Worm (Caenorhabditis elegans): Measurements from ENCODE around the gene sams-3.

sams-3 gene

DNA sequence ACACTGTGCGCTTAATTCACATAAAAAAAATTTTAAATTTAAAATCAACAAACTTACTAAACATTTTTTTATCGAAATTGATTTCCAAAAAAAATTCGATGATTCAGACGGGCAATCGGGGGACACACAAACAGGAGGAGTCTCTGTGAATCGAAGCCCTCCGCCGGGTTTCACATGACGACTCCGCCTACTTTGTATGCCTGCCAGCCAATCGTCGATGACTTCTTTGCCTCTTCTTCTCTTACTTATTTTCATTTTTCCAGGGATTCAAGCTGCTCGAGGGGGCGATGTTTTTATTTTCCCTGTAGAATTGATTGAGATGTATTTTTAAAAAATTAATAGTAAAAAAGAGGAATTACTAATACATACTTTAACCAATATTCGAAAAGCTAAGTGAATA lies 41.5 kb upstream of the sams-3 start, which contains the start of gene lntl-1:
Gene lntl-1, minus strand, starts transcription at position 185 of the 400 bp plus-strand sequence.
- TF ChIP-seq unc-55 (GFP tag; optimal IDR thresholded peaks at IDR 0.05): peak; percentile 18
- TF ChIP-seq lsy-2 (tag; optimal IDR thresholded peaks at IDR 0.05): peak in 1 of 2 experiments; percentile 57
- TF ChIP-seq ceh-82 (tag; optimal IDR thresholded peaks at IDR 0.05): no peak

DNA sequence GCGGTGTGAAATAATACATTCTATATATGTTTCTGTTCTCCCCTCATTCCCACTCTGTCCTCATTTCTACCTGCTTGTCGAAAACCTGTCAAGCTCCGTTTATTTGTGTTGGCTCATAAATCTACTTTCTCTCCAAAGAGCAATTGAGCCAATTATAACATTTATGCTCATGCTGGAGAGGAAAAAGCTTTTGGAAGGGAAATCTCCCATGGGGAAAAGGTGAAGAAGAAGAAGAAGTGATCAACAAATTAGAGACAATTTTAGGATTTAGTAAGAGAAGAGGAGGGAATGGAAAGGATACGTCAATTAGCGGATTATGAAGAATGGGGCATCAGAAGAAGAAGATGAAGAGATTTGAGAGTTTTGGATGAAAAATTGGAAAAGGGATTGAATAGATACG lies 38.7 kb upstream of the sams-3 start:
- TF ChIP-seq elt-3 (tag; optimal IDR thresholded peaks at IDR 0.05): no peak
- TF ChIP-seq egl-27 (tag; optimal IDR thresholded peaks at IDR 0.05): no peak
- no peak for TF ChIP-seq Y55F3AM.14 (GFP tag; optimal IDR thresholded peaks at IDR 0.05)
- TF ChIP-seq unc-55 (GFP tag; optimal IDR thresholded peaks at IDR 0.05): no peak
- no peak for TF ChIP-seq nhr-6 (tag; optimal IDR thresholded peaks at IDR 0.05)
- TF ChIP-seq nhr-237 (tag; optimal IDR thresholded peaks at IDR 0.05): no peak
- no peak for TF ChIP-seq mbf-1 (tag; optimal IDR thresholded peaks at IDR 0.05)
- TF ChIP-seq elt-1 (tag; optimal IDR thresholded peaks at IDR 0.05): no peak
- no peak for TF ChIP-seq crh-2 (tag; optimal IDR thresholded peaks at IDR 0.05)
- TF ChIP-seq nhr-23 (tag; optimal IDR thresholded peaks at IDR 0.05): no peak
- no peak for TF ChIP-seq nhr-12 (tag; optimal IDR thresholded peaks at IDR 0.05)
- TF ChIP-seq nhr-10 (tag; optimal IDR thresholded peaks at IDR 0.05): no peak

DNA sequence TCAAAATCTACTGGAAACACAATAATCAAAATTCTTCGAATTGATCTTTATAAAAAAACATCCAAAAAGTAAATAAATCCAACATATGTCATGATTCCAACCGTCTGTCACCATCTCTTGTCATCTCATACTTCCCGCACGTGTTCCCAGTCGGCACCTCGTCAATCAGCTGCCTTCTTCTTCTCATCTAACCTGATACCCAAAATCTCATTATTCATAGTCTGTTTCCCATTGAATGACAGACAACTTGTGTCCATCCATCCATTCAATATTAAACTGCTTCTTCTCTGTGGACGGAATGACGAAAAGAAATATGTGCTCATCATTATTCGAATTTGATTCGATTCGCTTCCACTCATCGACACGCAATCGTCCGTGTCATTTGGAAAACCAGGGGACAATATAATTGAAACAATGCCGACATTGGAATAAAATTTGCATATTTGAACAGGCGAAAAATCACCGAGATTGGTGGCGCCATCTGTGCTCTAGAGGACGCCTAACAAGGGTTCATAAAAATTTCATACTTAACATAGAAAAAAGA lies 37.3 kb upstream of the sams-3 start:
- TF ChIP-seq unc-55 (GFP tag; optimal IDR thresholded peaks at IDR 0.05) (no peak), C34F6.9 (tag; optimal IDR thresholded peaks at IDR 0.05) (no peak), ceh-16 (tag; optimal IDR thresholded peaks at IDR 0.05) (no peak), lin-39 (tag; optimal IDR thresholded peaks at IDR 0.05) (peak; percentile 36), mab-5 (tag; optimal IDR thresholded peaks at IDR 0.05) (no peak), alr-1 (tag; optimal IDR thresholded peaks at IDR 0.05) (no peak)

DNA sequence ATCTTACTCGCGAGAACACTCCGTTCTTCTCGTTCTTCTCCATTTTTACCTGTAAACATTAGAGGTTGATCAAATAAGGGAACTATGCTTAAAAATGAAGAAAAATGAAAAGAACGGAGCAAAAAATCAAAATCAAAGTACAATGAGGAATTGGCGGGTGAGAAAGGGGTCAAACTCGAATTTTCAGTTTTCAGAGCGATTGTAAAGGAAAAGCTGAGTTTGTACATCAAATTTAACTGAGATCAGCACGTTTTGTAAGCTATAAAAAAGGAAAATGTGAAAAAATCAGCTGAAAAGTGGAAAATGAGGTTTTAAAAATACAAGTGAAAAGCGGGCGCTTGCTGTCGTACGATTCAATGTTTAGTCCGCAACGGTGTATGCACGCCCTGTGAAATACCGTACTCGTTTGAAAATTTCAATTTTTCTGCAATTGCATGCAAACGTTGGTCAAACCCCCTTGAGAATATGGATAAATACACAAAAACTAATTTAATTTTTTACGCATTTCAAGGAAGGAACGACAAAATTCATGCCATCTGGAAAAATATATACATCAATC lies 34.3 kb upstream of the sams-3 start, which contains the start of gene oops-1:
Gene oops-1, minus strand, starts transcription at position 51 of the 559 bp plus-strand sequence.
- TF ChIP-seq crh-2 (tag; optimal IDR thresholded peaks at IDR 0.05) (no peak), skn-1 (tag; optimal IDR thresholded peaks at IDR 0.05) (no peak), nhr-21 (tag; optimal IDR thresholded peaks at IDR 0.05) (no peak), mab-5 (tag; optimal IDR thresholded peaks at IDR 0.05) (no peak)

DNA sequence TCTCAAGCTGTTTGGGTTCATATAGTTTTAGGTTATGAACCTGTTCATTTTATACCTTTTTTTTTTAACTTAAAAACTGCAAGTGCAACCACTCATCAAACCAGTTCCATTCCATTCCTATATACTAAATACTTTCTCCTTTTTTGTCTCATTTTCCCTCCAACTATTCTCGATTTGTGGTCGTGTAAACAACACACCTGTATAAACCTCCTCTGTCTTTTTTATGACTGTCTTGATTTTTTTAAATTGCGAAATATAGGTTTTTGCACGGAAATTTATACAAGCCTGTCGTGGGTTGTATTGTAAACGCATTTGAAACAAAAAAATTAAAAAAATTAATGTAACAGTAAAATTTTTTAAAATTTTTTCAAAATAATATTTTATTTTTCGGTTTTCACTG lies 32.0 kb upstream of the sams-3 start:
- TF ChIP-seq sma-3 (GFP tag; optimal IDR thresholded peaks at IDR 0.05) (no peak), skn-1 (tag; optimal IDR thresholded peaks at IDR 0.05) (no peak)

DNA sequence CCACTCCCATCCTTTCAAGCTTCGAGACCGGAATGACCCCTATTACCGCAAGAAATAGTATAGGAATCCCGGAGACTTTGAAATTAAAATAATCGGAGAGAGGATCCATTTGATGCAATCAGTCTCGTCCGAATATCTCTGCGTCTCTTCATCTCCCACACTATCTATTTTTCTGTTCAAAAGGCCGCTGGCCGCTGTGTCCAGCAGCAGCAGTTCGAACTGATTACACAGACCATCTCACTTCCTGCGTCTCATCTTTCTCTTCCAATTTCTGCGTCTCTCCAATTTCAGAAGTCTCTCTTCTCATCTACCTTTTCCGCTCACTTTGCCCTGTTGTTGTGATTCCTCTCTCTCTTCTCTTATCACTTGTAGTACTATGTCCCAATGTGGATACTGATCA lies 31.0 kb upstream of the sams-3 start:
- TF ChIP-seq egl-27 (tag; optimal IDR thresholded peaks at IDR 0.05) (peak; percentile 51), lsy-2 (tag; optimal IDR thresholded peaks at IDR 0.05) (peak in 1 of 2 experiments; percentile 65), skn-1 (tag; optimal IDR thresholded peaks at IDR 0.05) (no peak), mbf-1 (tag; optimal IDR thresholded peaks at IDR 0.05) (no peak), nhr-23 (tag; optimal IDR thresholded peaks at IDR 0.05) (no peak), F13H6.1 (tag; optimal IDR thresholded peaks at IDR 0.05) (peak; percentile 91), ztf-11 (tag; optimal IDR thresholded peaks at IDR 0.05) (no peak), snpc-4 (tag; optimal IDR thresholded peaks at IDR 0.05) (no peak), lin-13 (GFP tag; optimal IDR thresholded peaks at IDR 0.05) (peak; percentile 3), sem-4 (tag; optimal IDR thresholded peaks at IDR 0.05) (peak; percentile 72), ztf-4 (tag; optimal IDR thresholded peaks at IDR 0.05) (no peak), gmeb-1 (tag; optimal IDR thresholded peaks at IDR 0.05) (peak; percentile 65), C34F6.9 (tag; optimal IDR thresholded peaks at IDR 0.05) (peak; percentile 42), lin-11 (tag; optimal IDR thresholded peaks at IDR 0.05) (no peak), nhr-6 (tag; optimal IDR thresholded peaks at IDR 0.05) (peak; percentile 40), ztf-1 (GFP tag; conservative IDR thresholded peaks at IDR 0.05) (no peak), ama-1 (optimal IDR thresholded peaks at IDR 0.05) (no peak), crh-2 (tag; optimal IDR thresholded peaks at IDR 0.05) (peak; percentile 57), Y55F3AM.14 (GFP tag; optimal IDR thresholded peaks at IDR 0.05) (no peak), mdl-1 (tag; optimal IDR thresholded peaks at IDR 0.05) (no peak), lin-39 (tag; optimal IDR thresholded peaks at IDR 0.05) (no peak), ceh-82 (tag; optimal IDR thresholded peaks at IDR 0.05) (no peak), nhr-25 (tag; optimal IDR thresholded peaks at IDR 0.05) (peak; percentile 58), mab-5 (tag; optimal IDR thresholded peaks at IDR 0.05) (no peak), peb-1 (tag; optimal IDR thresholded peaks at IDR 0.05) (no peak), sma-3 (GFP tag; optimal IDR thresholded peaks at IDR 0.05) (peak; percentile 74), unc-39 (tag; optimal IDR thresholded peaks at IDR 0.05) (no peak), nhr-10 (tag; optimal IDR thresholded peaks at IDR 0.05) (no peak), nhr-129 (tag; optimal IDR thresholded peaks at IDR 0.05) (peak; percentile 54), fos-1 (tag; optimal IDR thresholded peaks at IDR 0.05) (peak; percentile 92), nhr-77 (tag; optimal IDR thresholded peaks at IDR 0.05) (no peak), zag-1 (tag; optimal IDR thresholded peaks at IDR 0.05) (no peak), elt-1 (tag; optimal IDR thresholded peaks at IDR 0.05) (no peak), blmp-1 (tag; optimal IDR thresholded peaks at IDR 0.05; ENCODE audit: insufficient read depth) (peak; percentile 20)
